Worm (Caenorhabditis elegans) whole organism, L1 larva: Measurements from ENCODE around the gene F13D11.4.
A peak's percentile ranks its signal among the peaks of the same experiment; 100 is the strongest.

Experiments
- F16B12.6 ChIP-seq: fragments of 150-350 bp; optimal IDR thresholded peaks from 2 replicates; lab custom pipeline; 2014; ENCODE audit warnings: missing biosample characterization, missing genetic modification characterization
- aha-1 ChIP-seq: fragments of 150-350 bp; optimal IDR thresholded peaks from 2 replicates; lab custom pipeline; 2014; ENCODE audit warnings: missing biosample characterization, missing genetic modification characterization
- aly-2 ChIP-seq: fragments of 150-350 bp; optimal IDR thresholded peaks from 2 replicates; lab custom pipeline; 2014; ENCODE audit warnings: missing biosample characterization, missing genetic modification characterization
- ama-1 ChIP-seq: fragments of 150-350 bp; optimal IDR thresholded peaks from 2 replicates; lab custom pipeline; 2014
- blmp-1 ChIP-seq: fragments of 150-350 bp; optimal IDR thresholded peaks from 2 replicates; lab custom pipeline; 2014; ENCODE audit warnings: missing biosample characterization, missing genetic modification characterization
- ceh-63 ChIP-seq: fragments of 200-800 bp; sonication (Bioruptor generic); optimal IDR thresholded peaks from 2 replicates; lab custom pipeline; 2018; ENCODE audit warnings: mild to moderate bottlenecking, missing genetic modification characterization, missing compliant biosample characterization
- ceh-8 ChIP-seq: fragments of 200-800 bp; sonication (Bioruptor generic); optimal IDR thresholded peaks from 2 replicates; lab custom pipeline; 2018; ENCODE audit warnings: mild to moderate bottlenecking, missing genetic modification characterization, moderate library complexity, missing compliant biosample characterization
- ceh-88 ChIP-seq: fragments of 200-800 bp; sonication (Bioruptor generic); IDR thresholded peaks from 2 replicates; pipeline ENCODE4 v1.3.6; 2022; ENCODE audit warnings: missing genetic modification characterization, missing compliant biosample characterization
- ceh-90 ChIP-seq: sonication (generic microtip); optimal IDR thresholded peaks from 2 replicates; lab custom pipeline; 2016; ENCODE audit warnings: missing genetic modification characterization, missing compliant biosample characterization
- dsc-1 ChIP-seq: sonication (generic microtip); optimal IDR thresholded peaks from 2 replicates; lab custom pipeline; 2016; ENCODE audit warnings: mild to moderate bottlenecking, missing genetic modification characterization, missing compliant biosample characterization
- efl-3 ChIP-seq: fragments of 200-800 bp; sonication (Bioruptor generic); optimal IDR thresholded peaks from 2 replicates; lab custom pipeline; 2018; ENCODE audit warnings: mild to moderate bottlenecking, missing genetic modification characterization, missing compliant biosample characterization
- egl-27 ChIP-seq, 2 experiments: fragments of 150-350 bp in 1 of 2; sonication (generic microtip); optimal IDR thresholded peaks; 3 replicates each; lab custom pipeline; 2017 to 2018; ENCODE audit warnings: missing biosample characterization in 2 of 2, missing genetic modification characterization in 2 of 2, missing genetic modification reagents in 2 of 2
- elt-2 ChIP-seq: sonication (generic microtip); optimal IDR thresholded peaks from 2 replicates; lab custom pipeline; 2016; ENCODE audit warnings: missing genetic modification characterization, mild to moderate bottlenecking, inconsistent platforms, missing compliant biosample characterization, missing genetic modification reagents
- elt-3 ChIP-seq, 6 experiments: fragments of 150-350 bp in 1 of 6; sonication (generic microtip); optimal IDR thresholded peaks; 2 replicates each; lab custom pipeline; 2017 to 2018; ENCODE audit warnings: missing biosample characterization in 6 of 6, missing genetic modification characterization in 6 of 6, inconsistent platforms in 1 of 6
- fkh-10 ChIP-seq: sonication (generic microtip); optimal IDR thresholded peaks from 2 replicates; lab custom pipeline; 2017; ENCODE audit warnings: missing biosample characterization, missing genetic modification reagents, missing genetic modification characterization
- fkh-4 ChIP-seq: sonication (generic microtip); optimal IDR thresholded peaks from 2 replicates; lab custom pipeline; 2016; ENCODE audit warnings: missing compliant biosample characterization, missing genetic modification characterization, borderline replicate concordance
- fos-1 ChIP-seq: fragments of 150-350 bp; optimal IDR thresholded peaks from 2 replicates; lab custom pipeline; 2014; ENCODE audit warnings: missing biosample characterization, missing genetic modification characterization
- grh-1 ChIP-seq: fragments of 200-800 bp; sonication (Bioruptor generic); IDR thresholded peaks from 2 replicates; pipeline ENCODE4 v1.3.6; 2022; ENCODE audit warnings: missing genetic modification reagents, missing genetic modification characterization, missing compliant biosample characterization
- hlh-17 ChIP-seq: fragments of 200-800 bp; sonication (Bioruptor generic); optimal IDR thresholded peaks from 2 replicates; lab custom pipeline; 2018; ENCODE audit warnings: missing genetic modification characterization, mild to moderate bottlenecking, missing compliant biosample characterization, moderate library complexity, borderline replicate concordance
- hlh-4 ChIP-seq: sonication (generic microtip); optimal IDR thresholded peaks from 2 replicates; lab custom pipeline; 2016; ENCODE audit warnings: mild to moderate bottlenecking, missing genetic modification characterization, missing compliant biosample characterization
- hpl-2 ChIP-seq: fragments of 150-350 bp; optimal IDR thresholded peaks from 2 replicates; lab custom pipeline; 2014; ENCODE audit warnings: missing biosample characterization, missing genetic modification reagents, missing genetic modification characterization
- irx-1 ChIP-seq: sonication (generic microtip); optimal IDR thresholded peaks from 2 replicates; lab custom pipeline; 2016; ENCODE audit warnings: missing genetic modification characterization, missing compliant biosample characterization
- lin-14 ChIP-seq: fragments of 200-800 bp; sonication (Bioruptor generic); optimal IDR thresholded peaks from 2 replicates; lab custom pipeline; 2018; ENCODE audit warnings: mild to moderate bottlenecking, missing genetic modification characterization, moderate library complexity, missing compliant biosample characterization
- lin-35 ChIP-seq, 2 experiments: fragments of 150-350 bp; optimal IDR thresholded peaks; 2 replicates each; lab custom pipeline; 2014; ENCODE audit warnings: missing biosample characterization in 2 of 2, missing genetic modification characterization in 2 of 2, missing genetic modification reagents in 2 of 2
- lin-39 ChIP-seq: fragments of 150-350 bp; optimal IDR thresholded peaks from 2 replicates; lab custom pipeline; 2014; ENCODE audit warnings: missing biosample characterization, missing genetic modification reagents, missing genetic modification characterization
- lir-3 ChIP-seq: sonication (generic microtip); optimal IDR thresholded peaks from 2 replicates; lab custom pipeline; 2016; ENCODE audit warnings: mild to moderate bottlenecking, missing genetic modification characterization, moderate library complexity, missing compliant biosample characterization; ENCODE audit not compliant: poor library complexity
- lsy-2 ChIP-seq, 2 experiments: fragments of 150-350 bp; optimal IDR thresholded peaks; 2 replicates each; lab custom pipeline; 2014; ENCODE audit warnings: missing biosample characterization in 2 of 2, missing genetic modification characterization in 2 of 2
- mdl-1 ChIP-seq, 2 experiments: fragments of 150-350 bp; optimal IDR thresholded peaks; 2 replicates each; lab custom pipeline; 2014 to 2017; ENCODE audit warnings: missing biosample characterization in 2 of 2, missing genetic modification characterization in 2 of 2, inconsistent platforms in 1 of 2
- mef-2 ChIP-seq: fragments of 150-350 bp; optimal IDR thresholded peaks from 2 replicates; lab custom pipeline; 2014; ENCODE audit warnings: missing biosample characterization, missing genetic modification characterization
- mep-1 ChIP-seq: fragments of 150-350 bp; optimal IDR thresholded peaks from 2 replicates; lab custom pipeline; 2014; ENCODE audit warnings: missing biosample characterization, missing genetic modification characterization
- nhr-11 ChIP-seq: fragments of 150-350 bp; optimal IDR thresholded peaks from 2 replicates; lab custom pipeline; 2014; ENCODE audit warnings: missing biosample characterization, missing genetic modification characterization
- nhr-12 ChIP-seq: sonication (generic microtip); optimal IDR thresholded peaks from 2 replicates; lab custom pipeline; 2017; ENCODE audit warnings: missing biosample characterization, missing genetic modification characterization
- nhr-19 ChIP-seq: fragments of 200-800 bp; sonication (Bioruptor generic); conservative IDR thresholded peaks from 2 replicates; pipeline ENCODE4 v1.3.6; 2022; ENCODE audit warnings: missing genetic modification characterization, missing compliant biosample characterization
- nhr-237 ChIP-seq: fragments of 150-350 bp; optimal IDR thresholded peaks from 2 replicates; lab custom pipeline; 2014; ENCODE audit warnings: missing biosample characterization, missing genetic modification characterization
- nhr-28 ChIP-seq: fragments of 150-350 bp; optimal IDR thresholded peaks from 2 replicates; lab custom pipeline; 2014; ENCODE audit warnings: missing biosample characterization, missing genetic modification characterization
- nhr-71 ChIP-seq: sonication (generic microtip); optimal IDR thresholded peaks from 2 replicates; lab custom pipeline; 2016; ENCODE audit warnings: mild to moderate bottlenecking, missing genetic modification characterization, moderate library complexity, missing compliant biosample characterization
- nhr-76 ChIP-seq: sonication (generic microtip); optimal IDR thresholded peaks from 2 replicates; lab custom pipeline; 2017; ENCODE audit warnings: missing biosample characterization, missing genetic modification characterization
- nhr-77 ChIP-seq: fragments of 150-350 bp; optimal IDR thresholded peaks from 2 replicates; lab custom pipeline; 2014; ENCODE audit warnings: missing biosample characterization, missing genetic modification characterization
- nhr-85 ChIP-seq: sonication (generic microtip); peaks from one replicate; lab custom pipeline; 2016; ENCODE audit warnings: missing genetic modification characterization, inconsistent platforms, missing compliant biosample characterization
- pag-3 ChIP-seq: sonication (generic microtip); optimal IDR thresholded peaks from 2 replicates; lab custom pipeline; 2017; ENCODE audit warnings: missing genetic modification characterization, mild to moderate bottlenecking, missing compliant biosample characterization, antibody characterized with exemption, borderline replicate concordance; ENCODE audit not compliant: insufficient read depth
- pax-3 ChIP-seq: fragments of 200-800 bp; sonication (Bioruptor generic); optimal IDR thresholded peaks from 2 replicates; lab custom pipeline; 2018; ENCODE audit warnings: mild to moderate bottlenecking, missing genetic modification characterization, moderate library complexity, missing compliant biosample characterization
- pqm-1 ChIP-seq: sonication (generic microtip); optimal IDR thresholded peaks from 3 replicates; lab custom pipeline; 2017; ENCODE audit warnings: missing biosample characterization, missing genetic modification characterization
- rnt-1 ChIP-seq: sonication (generic microtip); optimal IDR thresholded peaks from 2 replicates; lab custom pipeline; 2016; ENCODE audit warnings: mild to moderate bottlenecking, missing genetic modification characterization, moderate library complexity, missing compliant biosample characterization
- skn-1 ChIP-seq: fragments of 150-350 bp; optimal IDR thresholded peaks from 2 replicates; lab custom pipeline; 2014; ENCODE audit warnings: missing biosample characterization, missing genetic modification characterization
- sox-4 ChIP-seq: sonication (generic microtip); optimal IDR thresholded peaks from 2 replicates; lab custom pipeline; 2016; ENCODE audit warnings: missing genetic modification characterization, missing compliant biosample characterization
- swsn-7 ChIP-seq: sonication (generic microtip); optimal IDR thresholded peaks from 2 replicates; lab custom pipeline; 2016; ENCODE audit warnings: missing genetic modification characterization, missing compliant biosample characterization
- tlp-1 ChIP-seq: fragments of 150-350 bp; optimal IDR thresholded peaks from 2 replicates; lab custom pipeline; 2014; ENCODE audit warnings: missing biosample characterization, missing genetic modification characterization
- unc-30 ChIP-seq: sonication (generic microtip); optimal IDR thresholded peaks from 2 replicates; lab custom pipeline; 2017; ENCODE audit warnings: missing biosample characterization, missing genetic modification characterization
- unc-86 ChIP-seq: sonication (generic microtip); optimal IDR thresholded peaks from 2 replicates; lab custom pipeline; 2016; ENCODE audit warnings: missing genetic modification characterization, missing compliant biosample characterization
- ztf-11 ChIP-seq, 2 experiments: sonication (generic microtip); optimal IDR thresholded peaks; 2 replicates each; lab custom pipeline; 2016 to 2017; ENCODE audit warnings: missing genetic modification characterization in 2 of 2, missing biosample characterization in 1 of 2, missing compliant biosample characterization in 1 of 2
- ztf-4 ChIP-seq: fragments of 150-350 bp; optimal IDR thresholded peaks from 2 replicates; lab custom pipeline; 2014; ENCODE audit warnings: missing biosample characterization, missing genetic modification characterization

Gene F13D11.4

DNA sequence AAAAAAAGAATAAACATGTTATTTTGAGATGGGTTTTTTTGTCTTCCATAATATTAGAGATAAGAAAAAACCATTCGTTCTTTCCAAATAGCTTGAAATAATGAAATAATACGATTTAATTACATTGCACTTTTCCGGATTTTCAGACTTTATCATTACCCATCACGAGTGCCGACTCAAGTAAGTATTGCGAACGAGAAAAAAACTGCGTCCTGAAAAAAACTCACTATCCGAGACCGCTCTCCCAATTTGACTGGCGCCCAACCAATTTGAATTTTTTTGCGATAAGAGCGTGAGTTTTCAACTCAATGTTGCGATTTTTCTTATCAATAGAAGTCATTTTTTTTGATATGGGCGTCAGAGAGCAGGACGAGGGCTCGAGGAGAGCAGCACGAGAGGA lies 21.6 kb downstream of the F13D11.4 start:
- TF ChIP-seq elt-2 (tag; lab: Kevin White, UChicago) (peak; percentile 83), hpl-2 (GFP tag; lab: Kevin White, UChicago) (no peak)

DNA sequence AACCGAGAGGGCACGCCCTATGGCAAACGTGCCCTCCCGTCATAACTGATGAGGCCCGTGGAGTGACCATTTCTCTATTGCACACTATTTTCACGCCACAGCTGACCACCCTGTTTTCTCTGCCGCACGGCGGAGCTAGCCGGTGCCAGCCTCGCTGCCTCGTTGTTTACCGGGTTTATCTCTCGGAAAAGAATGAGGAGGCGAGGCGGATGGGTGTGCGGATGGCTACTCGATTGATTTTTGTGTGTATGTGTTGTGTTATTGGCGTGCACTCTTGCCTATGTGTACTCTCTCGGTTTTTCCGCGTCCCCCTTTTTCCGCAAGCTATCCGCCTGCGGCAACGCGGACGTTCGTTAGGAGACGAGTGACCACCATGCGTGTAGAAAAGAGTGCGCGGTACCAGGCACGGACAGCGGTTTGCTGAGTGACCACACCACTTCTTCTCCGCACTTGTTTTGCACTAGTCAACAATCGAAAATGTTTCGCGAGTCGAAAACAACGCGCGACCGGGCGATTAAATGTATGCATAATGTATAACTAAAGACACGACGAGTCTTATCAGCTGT lies 22.5 kb downstream of the F13D11.4 start:
- TF ChIP-seq dsc-1 (tag; lab: Kevin White, UChicago), result peak; percentile 28
- no peak for TF ChIP-seq ama-1 (lab: Kevin White, UChicago)
- TF ChIP-seq fkh-4 (tag; lab: Kevin White, UChicago), result no peak
- TF ChIP-seq pag-3 (tag; lab: Kevin White, UChicago), result no peak
- TF ChIP-seq nhr-76 (tag; lab: Kevin White, UChicago), result no peak
- peak; percentile 77 for TF ChIP-seq nhr-71 (tag; lab: Kevin White, UChicago)
- TF ChIP-seq skn-1 (tag; lab: Kevin White, UChicago), result no peak
- no peak for TF ChIP-seq hlh-4 (tag; lab: Kevin White, UChicago)
- TF ChIP-seq nhr-11, result no peak
- TF ChIP-seq swsn-7 (tag; lab: Kevin White, UChicago), result peak; percentile 52
- no peak for TF ChIP-seq irx-1 (tag; lab: Kevin White, UChicago)
- TF ChIP-seq ceh-63, result no peak
- TF ChIP-seq lin-14 (GFP tag; lab: Kevin White, UChicago), result peak; percentile 92
- peak; percentile 38 for TF ChIP-seq blmp-1 (tag; lab: Kevin White, UChicago)
- no peak for TF ChIP-seq pax-3 (tag; lab: Kevin White, UChicago)
- TF ChIP-seq nhr-85, result peak; percentile 86
- no peak for TF ChIP-seq lin-39 (tag; lab: Kevin White, UChicago)
- no peak; the same call in 1 of the 2 replicates for TF ChIP-seq ceh-88 (GFP tag; lab: Robert Waterston, UW)
- TF ChIP-seq mef-2 (tag; lab: Kevin White, UChicago), result peak; percentile 27
- TF ChIP-seq grh-1 (GFP tag; lab: Robert Waterston, UW), result no peak
- peak in 1 of 2 experiments; percentile 47 for TF ChIP-seq mdl-1 (tag; optimal IDR thresholded peaks at IDR 0.05; lab: Kevin White, UChicago)
- no peak for TF ChIP-seq tlp-1 (tag; lab: Kevin White, UChicago)
- TF ChIP-seq aly-2 (tag; lab: Kevin White, UChicago), result no peak
- TF ChIP-seq ztf-4 (tag; lab: Kevin White, UChicago), result peak; percentile 89
- TF ChIP-seq ztf-11 (tag; optimal IDR thresholded peaks at IDR 0.05; lab: Kevin White, UChicago), result peak in 1 of 2 experiments; percentile 24
- TF ChIP-seq ceh-8 (GFP tag; lab: Kevin White, UChicago), result no peak
- no peak for TF ChIP-seq nhr-28 (tag; lab: Kevin White, UChicago)
- no peak for TF ChIP-seq mep-1 (tag; lab: Kevin White, UChicago)
- TF ChIP-seq nhr-77 (tag; lab: Kevin White, UChicago), result no peak
- peak; percentile 64 for TF ChIP-seq rnt-1 (tag; lab: Kevin White, UChicago)
- no peak for TF ChIP-seq sox-4 (tag; lab: Kevin White, UChicago)
- TF ChIP-seq fos-1 (tag; lab: Kevin White, UChicago), result no peak
- no peak for TF ChIP-seq pqm-1 (tag; lab: Kevin White, UChicago)
- TF ChIP-seq lsy-2 (tag; optimal IDR thresholded peaks at IDR 0.05; lab: Kevin White, UChicago), result peak; percentile 40 to 49
- TF ChIP-seq hpl-2 (GFP tag; lab: Kevin White, UChicago), result no peak
- TF ChIP-seq ceh-90 (tag; lab: Kevin White, UChicago), result no peak
- TF ChIP-seq nhr-19 (GFP tag; lab: Robert Waterston, UW), result peak; percentile 44; the same call in 1 of the 2 replicates
- no peak for TF ChIP-seq nhr-12
- peak; percentile 78 for TF ChIP-seq fkh-10 (GFP tag; lab: Kevin White, UChicago)
- TF ChIP-seq lin-35 (GFP tag; optimal IDR thresholded peaks at IDR 0.05; lab: Kevin White, UChicago), result peak in 1 of 2 experiments; percentile 22
- no peak for TF ChIP-seq aha-1
- no peak for TF ChIP-seq lir-3 (tag; lab: Kevin White, UChicago)
- no peak for TF ChIP-seq hlh-17 (GFP tag; lab: Kevin White, UChicago)
- TF ChIP-seq unc-86 (tag; lab: Kevin White, UChicago), result peak; percentile 28
- TF ChIP-seq elt-3 (tag; optimal IDR thresholded peaks at IDR 0.05; lab: Kevin White, UChicago), result no peak
- TF ChIP-seq nhr-237 (tag; lab: Kevin White, UChicago), result no peak
- TF ChIP-seq efl-3 (GFP tag; lab: Kevin White, UChicago), result peak; percentile 29
- TF ChIP-seq F16B12.6 (tag; lab: Kevin White, UChicago), result no peak
- TF ChIP-seq unc-30 (tag; lab: Kevin White, UChicago), result no peak
- no peak for TF ChIP-seq egl-27 (tag; optimal IDR thresholded peaks at IDR 0.05; lab: Kevin White, UChicago)
